Fruit fly (Drosophila melanogaster): ENCODE results near the gene CG15475.

The CG15475 gene

dm6 chr2L:20649891-20650290 lies 35.6 kb downstream of the CG15475 start, which contains the start of gene CG2611:
TSS of gene CG2611 (plus strand) at chr2L:20650189.
- TF ChIP-seq psq (optimal IDR thresholded peaks at IDR 0.05): no peak
- TF ChIP-seq EcR (GFP tag; optimal IDR thresholded peaks at IDR 0.05): no peak
- TF ChIP-seq pan (optimal IDR thresholded peaks at IDR 0.05): no peak
- TF ChIP-seq CG8478 (optimal IDR thresholded peaks at IDR 0.05): no peak
- TF ChIP-seq Dll (optimal IDR thresholded peaks at IDR 0.05): no peak
- TF ChIP-seq usp (GFP tag; optimal IDR thresholded peaks at IDR 0.05): no peak

DNA sequence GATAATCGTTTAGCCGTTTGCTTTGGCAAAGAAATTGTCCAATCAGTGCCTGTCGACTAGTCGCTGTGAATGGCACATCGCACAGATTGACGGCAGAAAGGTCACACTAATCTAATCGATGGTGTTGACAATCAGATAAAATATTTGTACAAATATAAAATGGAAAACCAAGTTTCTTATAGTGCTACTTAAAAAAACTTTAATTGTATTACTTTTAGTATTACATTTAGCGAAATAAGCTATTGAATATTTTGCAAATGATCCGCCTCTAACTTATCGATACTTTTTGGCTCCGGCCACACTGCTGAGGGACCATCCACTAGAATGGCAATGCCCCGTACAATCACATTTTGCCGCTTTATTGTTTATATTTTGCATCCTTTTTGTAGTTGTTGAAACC lies 41.8 kb downstream of the CG15475 start, which contains the start of the genes brun and CG2614:
Gene brun (minus strand): TSS at position 69 of the 400 bp plus-strand sequence.
Gene CG2614 (plus strand): TSS at position 317 of the 400 bp plus-strand sequence.
- TF ChIP-seq usp (GFP tag; optimal IDR thresholded peaks at IDR 0.05) (no peak), Dll (optimal IDR thresholded peaks at IDR 0.05) (no peak), CG8478 (optimal IDR thresholded peaks at IDR 0.05) (no peak)

- TF ChIP-seq Dll (optimal IDR thresholded peaks at IDR 0.05) (no peak), EcR (GFP tag; optimal IDR thresholded peaks at IDR 0.05) (no peak), pan (optimal IDR thresholded peaks at IDR 0.05) (no peak), usp (GFP tag; optimal IDR thresholded peaks at IDR 0.05) (no peak), CG8478 (optimal IDR thresholded peaks at IDR 0.05) (no peak)
These were observed 46.7 kb downstream of the CG15475 start for dm6 chr2L:20661071-20661470.

dm6 chr2L:20664428-20664827 lies 50.1 kb downstream of the CG15475 start:
- TF ChIP-seq Dll (optimal IDR thresholded peaks at IDR 0.05) (no peak), usp (GFP tag; optimal IDR thresholded peaks at IDR 0.05) (no peak), CG8478 (optimal IDR thresholded peaks at IDR 0.05) (no peak), pan (optimal IDR thresholded peaks at IDR 0.05) (no peak), psq (optimal IDR thresholded peaks at IDR 0.05) (no peak), EcR (GFP tag; optimal IDR thresholded peaks at IDR 0.05) (no peak)
